Fruit fly (Drosophila melanogaster): Measurements from ENCODE around the gene tal-3A.

The tal-3A gene

dm6 chr3R:13832950-13833349 lies 20.0 kb downstream of the tal-3A start:
- TF ChIP-seq fd96Ca (GFP tag; IDR thresholded peaks at IDR 0.05): no peak
- peak; percentile 55; the same call in 1 of the 3 replicates for TF ChIP-seq CG4496 (GFP tag; IDR thresholded peaks at IDR 0.05)

dm6 chr3R:13833515-13833914 lies 20.6 kb downstream of the tal-3A start:
- TF ChIP-seq D1 (tag; optimal IDR thresholded peaks at IDR 0.05) (peak; percentile 52), EcR (GFP tag; optimal IDR thresholded peaks at IDR 0.05) (no peak)

- TF ChIP-seq CG32121 (GFP tag; IDR thresholded peaks at IDR 0.05) (no peak), CG8301 (tag; optimal IDR thresholded peaks at IDR 0.05) (no peak), CG4496 (GFP tag; IDR thresholded peaks at IDR 0.05) (no peak), CG8159 (tag; optimal IDR thresholded peaks at IDR 0.05) (no peak), gl (tag; optimal IDR thresholded peaks at IDR 0.05) (no peak), Ets98B (GFP tag; IDR thresholded peaks at IDR 0.05) (no peak), CG13204 (GFP tag; optimal IDR thresholded peaks at IDR 0.05) (no peak), EcR (GFP tag; optimal IDR thresholded peaks at IDR 0.05) (no peak), Pif1B (GFP tag; optimal IDR thresholded peaks at IDR 0.05) (no peak), Pif1A (GFP tag; optimal IDR thresholded peaks at IDR 0.05) (no peak), Snoo (tag; optimal IDR thresholded peaks at IDR 0.05) (no peak), CG12605 (GFP tag; IDR thresholded peaks at IDR 0.05) (no peak), CG9948 (tag; optimal IDR thresholded peaks at IDR 0.05) (no peak), CG15710 (tag; optimal IDR thresholded peaks at IDR 0.05) (no peak), CG10348 (GFP tag; IDR thresholded peaks at IDR 0.05) (no peak)
Observed at dm6 chr3R:13834551-13834950, 21.6 kb downstream of the tal-3A start.

- TF ChIP-seq gl (tag; optimal IDR thresholded peaks at IDR 0.05) (no peak), D1 (tag; optimal IDR thresholded peaks at IDR 0.05) (peak; percentile 30)
Observed at dm6 chr3R:13837807-13838206, 24.9 kb downstream of the tal-3A start, which contains the start of gene Nsf2. Nsf2 (minus strand) TSS chr3R:13837991.

- TF ChIP-seq CG17806 (tag; optimal IDR thresholded peaks at IDR 0.05) (no peak), gl (tag; optimal IDR thresholded peaks at IDR 0.05) (no peak), CG15710 (tag; optimal IDR thresholded peaks at IDR 0.05) (no peak), Pif1B (GFP tag; optimal IDR thresholded peaks at IDR 0.05) (no peak), D1 (tag; optimal IDR thresholded peaks at IDR 0.05) (no peak), CG8159 (tag; optimal IDR thresholded peaks at IDR 0.05) (peak; percentile 23), fd96Ca (GFP tag; IDR thresholded peaks at IDR 0.05) (no peak), rn (GFP tag; IDR thresholded peaks at IDR 0.05) (no peak), CG9948 (tag; optimal IDR thresholded peaks at IDR 0.05) (no peak), CG4496 (GFP tag; IDR thresholded peaks at IDR 0.05) (no peak), EcR (GFP tag; optimal IDR thresholded peaks at IDR 0.05) (no peak), Ets98B (GFP tag; IDR thresholded peaks at IDR 0.05) (0 out of 2 replicates have a peak, but pooled peaks have one; percentile 17), CG8301 (tag; optimal IDR thresholded peaks at IDR 0.05) (no peak), CG13204 (GFP tag; optimal IDR thresholded peaks at IDR 0.05) (no peak), CG32121 (GFP tag; IDR thresholded peaks at IDR 0.05) (no peak), CG12605 (GFP tag; IDR thresholded peaks at IDR 0.05) (no peak), CG14655 (GFP tag; optimal IDR thresholded peaks at IDR 0.05) (no peak), Snoo (tag; optimal IDR thresholded peaks at IDR 0.05) (no peak)
Observed at dm6 chr3R:13839883-13840412, 27.0 kb downstream of the tal-3A start, which contains the start of gene CG31495. CG31495 (minus strand) TSS chr3R:13839934.

dm6 chr3R:13840956-13841355 lies 28.0 kb downstream of the tal-3A start:
- no peak for TF ChIP-seq EcR (GFP tag; optimal IDR thresholded peaks at IDR 0.05)
- peak; percentile 75 for TF ChIP-seq CG15710 (tag; optimal IDR thresholded peaks at IDR 0.05)
- peak; percentile 64 for TF ChIP-seq CG9948 (tag; optimal IDR thresholded peaks at IDR 0.05)
- TF ChIP-seq CG4496 (GFP tag; IDR thresholded peaks at IDR 0.05): peak; percentile 41; the same call in 1 of the 3 replicates
- TF ChIP-seq CG32121 (GFP tag; IDR thresholded peaks at IDR 0.05): no peak
- no peak for TF ChIP-seq rn (GFP tag; IDR thresholded peaks at IDR 0.05)
- peak; percentile 69 for TF ChIP-seq CG8159 (tag; optimal IDR thresholded peaks at IDR 0.05)
- TF ChIP-seq CG12605 (GFP tag; IDR thresholded peaks at IDR 0.05): 0 out of 2 replicates have a peak, but pooled peaks have one; percentile 36
- peak; percentile 62 for TF ChIP-seq CG34367 (tag; optimal IDR thresholded peaks at IDR 0.05)
- peak; percentile 57 for TF ChIP-seq Pif1A (GFP tag; optimal IDR thresholded peaks at IDR 0.05)
- no peak for TF ChIP-seq D1 (tag; optimal IDR thresholded peaks at IDR 0.05)
- TF ChIP-seq Pif1B (GFP tag; optimal IDR thresholded peaks at IDR 0.05): peak; percentile 67
- TF ChIP-seq Snoo (tag; optimal IDR thresholded peaks at IDR 0.05): peak; percentile 3
- TF ChIP-seq CG17806 (tag; optimal IDR thresholded peaks at IDR 0.05): peak; percentile 57
- peak; percentile 41; the same call in 1 of the 2 replicates for TF ChIP-seq Ets98B (GFP tag; IDR thresholded peaks at IDR 0.05)
- TF ChIP-seq fd96Ca (GFP tag; IDR thresholded peaks at IDR 0.05): peak; percentile 39; the same call in 1 of the 3 replicates
- peak; percentile 72 for TF ChIP-seq CG14655 (GFP tag; optimal IDR thresholded peaks at IDR 0.05)
- peak; percentile 44 for TF ChIP-seq CG8301 (tag; optimal IDR thresholded peaks at IDR 0.05)
- no peak for TF ChIP-seq CG10348 (GFP tag; IDR thresholded peaks at IDR 0.05)
- peak; percentile 25 for TF ChIP-seq gl (tag; optimal IDR thresholded peaks at IDR 0.05)
- TF ChIP-seq CG13204 (GFP tag; optimal IDR thresholded peaks at IDR 0.05): peak; percentile 20

dm6 chr3R:13842532-13842931 lies 29.6 kb downstream of the tal-3A start:
- TF ChIP-seq CG12605 (GFP tag; IDR thresholded peaks at IDR 0.05): no peak
- no peak for TF ChIP-seq CG13204 (GFP tag; optimal IDR thresholded peaks at IDR 0.05)
- TF ChIP-seq gl (tag; optimal IDR thresholded peaks at IDR 0.05): no peak
- TF ChIP-seq Ets98B (GFP tag; IDR thresholded peaks at IDR 0.05): no peak

Measured in whole organism, pupa.